Worm (Caenorhabditis elegans) whole organism, midembryonic: ENCODE data around the gene B0303.7.

Experiments
- flt-1 ChIP-seq: fragments of 200-800 bp; sonication (Bioruptor generic); IDR thresholded peaks from 2 replicates; pipeline ENCODE4 v1.3.6; 2022; ENCODE audit warnings: missing genetic modification characterization, missing compliant biosample characterization
- med-1 ChIP-seq: sonication (generic microtip); optimal IDR thresholded peaks from 2 replicates; lab custom pipeline; 2017; ENCODE audit warnings: missing genetic modification characterization, mild to moderate bottlenecking, missing compliant biosample characterization, antibody characterized with exemption, missing genetic modification reagents; ENCODE audit not compliant: insufficient read depth
- ref-1 ChIP-seq: fragments of 200-800 bp; sonication (Bioruptor generic); conservative IDR thresholded peaks from 2 replicates; pipeline ENCODE4 v1.3.6; 2022; ENCODE audit warnings: missing genetic modification reagents, missing genetic modification characterization, missing compliant biosample characterization
- tab-1 ChIP-seq: fragments of 200-800 bp; sonication (Bioruptor generic); IDR thresholded peaks from 2 replicates; pipeline ENCODE4 v1.3.6; 2022; ENCODE audit warnings: missing genetic modification characterization, missing compliant biosample characterization
- ztf-23 ChIP-seq: fragments of 200-800 bp; sonication (Bioruptor generic); IDR thresholded peaks from 2 replicates; pipeline ENCODE4 v1.3.6; 2022; ENCODE audit warnings: missing genetic modification reagents, missing genetic modification characterization, missing compliant biosample characterization

- TF ChIP-seq ztf-23 (no peak), flt-1 (no peak), ref-1 (no peak), tab-1 (GFP tag; lab: Robert Waterston, UW) (no peak), med-1 (GFP tag; lab: Kevin White, UChicago) (no peak)
Measured at ce11 chrIII:8664897-8665388, 28.5 kb upstream of the B0303.7 start, which contains the start of gene F22B7.1.
